Fruit fly (Drosophila melanogaster): ENCODE data around the gene CG12523.

Gene CG12523

dm6 chr3L:10810539-10811443 is 9.8 kb downstream of the CG12523 start (continued):
- TF ChIP-seq Hr3 (GFP tag; optimal IDR thresholded peaks at IDR 0.05) = peak; percentile 61
- TF ChIP-seq jumu (GFP tag; optimal IDR thresholded peaks at IDR 0.05) = no peak
- TF ChIP-seq CoRest (tag; optimal IDR thresholded peaks at IDR 0.05) = peak; percentile 72
- no peak for TF ChIP-seq twi (tag; optimal IDR thresholded peaks at IDR 0.05)
- no peak for TF ChIP-seq CG9609 (GFP tag; optimal IDR thresholded peaks at IDR 0.05)
- TF ChIP-seq Dfd (GFP tag; optimal IDR thresholded peaks at IDR 0.05) = no peak
- TF ChIP-seq CG12744 (GFP tag; optimal IDR thresholded peaks at IDR 0.05) = peak; percentile 6
- TF ChIP-seq HLH4C (GFP tag; IDR thresholded peaks at IDR 0.05; ENCODE audit: partially characterized antibody) = no peak
- no peak for TF ChIP-seq sna (GFP tag; IDR thresholded peaks at IDR 0.05; ENCODE audit: partially characterized antibody)
- no peak for TF ChIP-seq NFAT (GFP tag; IDR thresholded peaks at IDR 0.05)
- no peak for TF ChIP-seq insv (GFP tag; optimal IDR thresholded peaks at IDR 0.05)
- no peak for TF ChIP-seq cas (GFP tag; IDR thresholded peaks at IDR 0.05)
- no peak for TF ChIP-seq CG10431 (GFP tag; optimal IDR thresholded peaks at IDR 0.05)
- peak; percentile 1 for TF ChIP-seq D19B (GFP tag; optimal IDR thresholded peaks at IDR 0.05)
- TF ChIP-seq sens (GFP tag) = peak; percentile 88
- TF ChIP-seq chn (GFP tag; optimal IDR thresholded peaks at IDR 0.05) = no peak
- peak; percentile 0; the same call in 1 of the 2 replicates for TF ChIP-seq Ravus (GFP tag; IDR thresholded peaks at IDR 0.05)
- peak; percentile 58 for TF ChIP-seq az2 (GFP tag; optimal IDR thresholded peaks at IDR 0.05)
- TF ChIP-seq cad (GFP tag; optimal IDR thresholded peaks at IDR 0.05) = no peak
- peak; percentile 19 for TF ChIP-seq CG11723 (GFP tag; optimal IDR thresholded peaks at IDR 0.05)
- no peak for TF ChIP-seq shn (GFP tag; optimal IDR thresholded peaks at IDR 0.05)
- TF ChIP-seq fu2 (GFP tag; optimal IDR thresholded peaks at IDR 0.05) = no peak
- no peak for TF ChIP-seq ham (GFP tag; IDR thresholded peaks at IDR 0.05)
- no peak for TF ChIP-seq CG10274 (GFP tag; optimal IDR thresholded peaks at IDR 0.05)
- TF ChIP-seq disco-r (GFP tag; optimal IDR thresholded peaks at IDR 0.05) = no peak
- 0 out of 2 replicates have a peak, but pooled peaks have one; percentile 26 for TF ChIP-seq CG11696 (GFP tag; IDR thresholded peaks at IDR 0.05)
- no peak for TF ChIP-seq D (optimal IDR thresholded peaks at IDR 0.05)
- TF ChIP-seq D (GFP tag; optimal IDR thresholded peaks at IDR 0.05) = peak; percentile 63
- no peak for TF ChIP-seq CG6175 (GFP tag; IDR thresholded peaks at IDR 0.05)
- TF ChIP-seq nom (GFP tag; optimal IDR thresholded peaks at IDR 0.05) = no peak
- peak; percentile 50 for TF ChIP-seq run (tag; optimal IDR thresholded peaks at IDR 0.05)
- TF ChIP-seq amos (GFP tag; IDR thresholded peaks at IDR 0.05; ENCODE audit: partially characterized antibody) = no peak
- TF ChIP-seq B-H2 (GFP tag; optimal IDR thresholded peaks at IDR 0.05) = no peak
- TF ChIP-seq gce (GFP tag; IDR thresholded peaks at IDR 0.05) = 0 out of 3 replicates have a peak, but pooled peaks have one; percentile 21
- TF ChIP-seq seq (GFP tag; IDR thresholded peaks at IDR 0.05) = peak; percentile 75; the same call in 1 of the 2 replicates
- no peak for TF ChIP-seq CG4282 (GFP tag; optimal IDR thresholded peaks at IDR 0.05)
- TF ChIP-seq pb (GFP tag; optimal IDR thresholded peaks at IDR 0.05) = no peak
- peak; percentile 47 for TF ChIP-seq tin (GFP tag; optimal IDR thresholded peaks at IDR 0.05)
- no peak for TF ChIP-seq unc-4 (GFP tag; IDR thresholded peaks at IDR 0.05; ENCODE audit: partially characterized antibody)
- TF ChIP-seq ap (GFP tag; IDR thresholded peaks at IDR 0.05) = peak; percentile 49; the same call in 1 of the 2 replicates
- TF ChIP-seq CG11456 (GFP tag; IDR thresholded peaks at IDR 0.05) = no peak
- peak; percentile 42 for TF ChIP-seq CG16815 (GFP tag; optimal IDR thresholded peaks at IDR 0.05)
- TF ChIP-seq gsb-n (tag; optimal IDR thresholded peaks at IDR 0.05) = peak; percentile 39
- TF ChIP-seq Mad (GFP tag; optimal IDR thresholded peaks at IDR 0.05) = no peak
- peak; percentile 13 for TF ChIP-seq crc (GFP tag; optimal IDR thresholded peaks at IDR 0.05)
- TF ChIP-seq her (GFP tag; optimal IDR thresholded peaks at IDR 0.05) = no peak
- TF ChIP-seq tgo (GFP tag; IDR thresholded peaks at IDR 0.05) = peak; percentile 76
- TF ChIP-seq Hand (GFP tag; optimal IDR thresholded peaks at IDR 0.05) = peak; percentile 84
- peak; percentile 80 for TF ChIP-seq CG2712 (tag; optimal IDR thresholded peaks at IDR 0.05)
- TF ChIP-seq Meics (GFP tag; optimal IDR thresholded peaks at IDR 0.05) = peak; percentile 80
